Worm (Caenorhabditis elegans) whole organism, early embryonic: ENCODE data around the gene F45H10.2.

Experiments used
- B0310.2 ChIP-seq: sonication (generic microtip); optimal IDR thresholded peaks from 2 replicates; lab custom pipeline; 2016; ENCODE audit warnings: mild to moderate bottlenecking, missing genetic modification characterization, missing compliant biosample characterization
- F13C5.2 ChIP-seq: sonication (generic microtip); optimal IDR thresholded peaks from 2 replicates; lab custom pipeline; 2017; ENCODE audit warnings: mild to moderate bottlenecking, missing genetic modification characterization, inconsistent platforms, missing compliant biosample characterization
- aly-1 ChIP-seq: sonication (generic microtip); optimal IDR thresholded peaks from 2 replicates; lab custom pipeline; 2016; ENCODE audit warnings: missing genetic modification characterization, missing compliant biosample characterization
- ama-1 ChIP-seq: fragments of 150-350 bp; optimal IDR thresholded peaks from 2 replicates; lab custom pipeline; 2014
- ceh-36 ChIP-seq: sonication (generic microtip); optimal IDR thresholded peaks from 2 replicates; lab custom pipeline; 2016; ENCODE audit warnings: missing genetic modification characterization, inconsistent platforms, missing compliant biosample characterization
- ets-7 ChIP-seq: sonication (generic microtip); optimal IDR thresholded peaks from 2 replicates; lab custom pipeline; 2016; ENCODE audit warnings: missing genotype, missing genetic modification characterization, missing compliant biosample characterization
- flt-1 ChIP-seq: fragments of 200-800 bp; sonication (Bioruptor generic); IDR thresholded peaks from 2 replicates; pipeline ENCODE4 v1.3.6; 2022; ENCODE audit warnings: missing genetic modification characterization, missing compliant biosample characterization
- hmg-4 ChIP-seq: fragments of 200-800 bp; sonication (Bioruptor generic); optimal IDR thresholded peaks from 2 replicates; lab custom pipeline; 2018; ENCODE audit warnings: mild to moderate bottlenecking, missing genetic modification characterization, missing compliant biosample characterization
- hnd-1 ChIP-seq: sonication (generic microtip); optimal IDR thresholded peaks from 2 replicates; lab custom pipeline; 2016; ENCODE audit warnings: missing genetic modification characterization, missing compliant biosample characterization
- pes-1 ChIP-seq: fragments of 200-800 bp; sonication (Bioruptor generic); IDR thresholded peaks from 2 replicates; pipeline ENCODE4 v1.3.6; 2022; ENCODE audit warnings: missing genetic modification reagents, missing genetic modification characterization, missing compliant biosample characterization
- scrt-1 ChIP-seq: fragments of 200-800 bp; sonication (Bioruptor generic); IDR thresholded peaks from 2 replicates; pipeline ENCODE4 v1.3.6; 2022; ENCODE audit warnings: missing genetic modification characterization, missing compliant biosample characterization
- sea-1 ChIP-seq: fragments of 200-800 bp; sonication (Bioruptor generic); conservative IDR thresholded peaks from 2 replicates; pipeline ENCODE4 v1.3.6; 2022; ENCODE audit warnings: missing genetic modification characterization, missing compliant biosample characterization
- tbx-37 ChIP-seq: fragments of 200-800 bp; sonication (Bioruptor generic); conservative IDR thresholded peaks from 2 replicates; pipeline ENCODE4 v1.3.6; 2022; ENCODE audit warnings: missing genetic modification reagents, missing genetic modification characterization, missing compliant biosample characterization
- tra-4 ChIP-seq: sonication (generic microtip); optimal IDR thresholded peaks from 2 replicates; lab custom pipeline; 2017; ENCODE audit warnings: missing genetic modification characterization, missing compliant biosample characterization

ce11 chrII:13495718-13496117 is 2.9 kb upstream of the F45H10.2 start, which contains the start of gene drr-1:
- TF ChIP-seq ama-1 (lab: Kevin White, UChicago) (no peak), ceh-36 (tag; lab: Kevin White, UChicago) (no peak), tra-4 (no peak), hmg-4 (GFP tag; lab: Kevin White, UChicago) (no peak), tbx-37 (GFP tag; lab: Robert Waterston, UW) (no peak), B0310.2 (tag; lab: Kevin White, UChicago) (no peak), scrt-1 (GFP tag; lab: Robert Waterston, UW) (no peak), flt-1 (GFP tag; lab: Robert Waterston, UW) (no peak), ets-7 (tag; lab: Kevin White, UChicago) (no peak), pes-1 (no peak), hnd-1 (no peak), F13C5.2 (tag; lab: Kevin White, UChicago) (no peak), aly-1 (tag; lab: Kevin White, UChicago) (no peak), sea-1 (GFP tag; lab: Robert Waterston, UW) (no peak)
